Worm (Caenorhabditis elegans): ENCODE measurements around the gene nspc-19.

DNA sequence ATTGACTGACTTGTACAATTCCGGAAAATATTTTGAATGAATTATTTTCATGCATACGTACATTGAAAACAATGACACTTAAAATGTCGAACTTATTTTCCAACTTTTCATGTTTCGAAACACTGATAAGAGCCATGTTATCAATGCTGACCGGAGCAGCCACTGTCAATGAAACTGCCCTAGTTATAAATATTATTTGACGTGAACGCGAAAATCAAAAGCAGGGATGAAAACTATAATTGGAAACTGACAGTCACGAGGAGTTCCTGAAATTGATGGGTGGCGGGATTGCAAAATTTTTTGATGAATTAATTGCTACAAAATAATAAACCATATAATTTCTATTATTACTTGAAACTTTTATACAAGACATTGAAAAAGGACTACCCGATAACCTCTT, 11.0 kb downstream of the nspc-19 start:
- TF ChIP-seq him-1 (tag; optimal IDR thresholded peaks at IDR 0.05) (no peak), dao-5 (tag; optimal IDR thresholded peaks at IDR 0.05) (no peak), W03F9.2 (tag; optimal IDR thresholded peaks at IDR 0.05) (no peak)

All from whole organism, L4/young adult.